Worm (Caenorhabditis elegans): Measurements from ENCODE around the gene lgc-52.

DNA sequence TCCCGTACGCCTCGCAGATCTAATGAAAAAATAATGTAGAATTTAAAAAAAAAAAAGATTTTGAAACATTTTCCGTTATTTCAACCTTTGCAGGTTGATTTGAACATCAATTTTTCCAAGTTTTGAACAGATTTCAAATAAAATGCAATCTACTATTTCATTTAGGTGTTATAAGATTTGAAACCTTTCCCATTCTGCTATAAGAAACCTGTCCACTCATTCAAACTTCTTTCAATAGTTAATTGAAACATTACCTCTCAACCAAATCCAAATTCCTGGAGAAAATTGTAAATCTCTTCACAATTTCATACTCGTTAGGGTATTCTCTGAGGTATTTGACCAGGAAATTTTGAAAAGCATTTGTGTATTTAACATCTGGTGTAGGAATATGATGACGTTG is 21.2 kb upstream of the lgc-52 start:
- no peak for TF ChIP-seq him-1 (tag; optimal IDR thresholded peaks at IDR 0.05)
- no peak for TF ChIP-seq W03F9.2 (tag; optimal IDR thresholded peaks at IDR 0.05)
- TF ChIP-seq dao-5 (tag; optimal IDR thresholded peaks at IDR 0.05): no peak

Measured in whole organism, L4/young adult.